Worm (Caenorhabditis elegans): ENCODE results near the gene xnd-1.
A peak's percentile ranks its signal among the peaks of the same experiment; 100 is the strongest.

xnd-1 gene

DNA sequence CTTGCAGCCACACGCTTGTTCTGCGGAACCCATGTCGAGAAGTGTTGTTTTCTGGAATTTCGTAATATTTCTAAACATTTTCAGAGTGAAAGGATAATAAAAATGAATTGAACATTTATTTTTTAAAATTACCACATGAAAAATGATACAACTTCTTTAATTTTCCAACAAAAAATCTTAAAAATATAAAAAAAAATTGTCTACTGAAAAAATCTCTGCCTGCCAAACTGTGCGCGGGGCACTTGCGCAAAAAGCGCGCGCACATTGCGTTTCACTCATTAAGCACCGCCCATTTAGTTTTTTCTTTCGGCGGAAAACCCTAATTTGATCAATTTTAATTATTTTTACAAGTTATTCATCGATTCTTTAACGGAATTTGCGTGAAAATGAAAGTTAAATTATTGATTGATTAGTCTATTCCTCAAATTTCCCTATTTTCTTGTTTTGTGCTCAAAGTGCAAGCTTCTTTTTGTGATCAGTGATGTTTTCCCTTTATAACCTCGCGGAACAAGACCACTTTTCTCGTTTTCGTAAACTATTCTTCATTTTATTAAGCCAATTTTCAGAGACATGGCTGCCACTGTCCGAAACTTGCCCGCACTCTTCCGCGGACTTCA is 49.3 kb upstream of the xnd-1 start, which contains the start of the genes nmad-1 and hach-1 (continued):
- TF ChIP-seq ztf-11 (tag; optimal IDR thresholded peaks at IDR 0.05), result peak in 1 of 2 experiments; percentile 76
- TF ChIP-seq nhr-28 (tag; optimal IDR thresholded peaks at IDR 0.05), result no peak
- TF ChIP-seq mef-2 (tag; optimal IDR thresholded peaks at IDR 0.05), result no peak
- TF ChIP-seq vab-15 (tag; optimal IDR thresholded peaks at IDR 0.05), result peak; percentile 7
- peak; percentile 85 for TF ChIP-seq nhr-19 (GFP tag; conservative IDR thresholded peaks at IDR 0.05)
- peak; percentile 70 for TF ChIP-seq egl-13 (tag; optimal IDR thresholded peaks at IDR 0.05)
- peak; percentile 44 to 64 for TF ChIP-seq lin-35 (GFP tag; optimal IDR thresholded peaks at IDR 0.05)
- peak; percentile 56 to 74 for TF ChIP-seq efl-1 (optimal IDR thresholded peaks at IDR 0.05)
- TF ChIP-seq efl-1 (GFP tag; optimal IDR thresholded peaks at IDR 0.05 in 1 of 2), result peak; percentile 46 to 97
- peak; percentile 59 for TF ChIP-seq sox-4 (tag; optimal IDR thresholded peaks at IDR 0.05)
- TF ChIP-seq skn-1 (tag; optimal IDR thresholded peaks at IDR 0.05), result peak; percentile 52
- TF ChIP-seq F16B12.6 (tag; optimal IDR thresholded peaks at IDR 0.05), result peak; percentile 24
- no peak for TF ChIP-seq ces-1 (GFP tag; optimal IDR thresholded peaks at IDR 0.05)
- TF ChIP-seq ceh-82 (tag; optimal IDR thresholded peaks at IDR 0.05), result peak; percentile 42 to 81 (median 63)
- TF ChIP-seq jun-1 (tag; optimal IDR thresholded peaks at IDR 0.05), result no peak
- peak; percentile 64 for TF ChIP-seq elt-2 (tag; optimal IDR thresholded peaks at IDR 0.05)
- no peak for TF ChIP-seq C34B4.2 (tag; optimal IDR thresholded peaks at IDR 0.05)
- TF ChIP-seq ets-5 (GFP tag; IDR thresholded peaks at IDR 0.05), result no peak
- TF ChIP-seq nhr-12 (tag; optimal IDR thresholded peaks at IDR 0.05), result no peak
- TF ChIP-seq egl-27 (tag; optimal IDR thresholded peaks at IDR 0.05), result no peak
- peak; percentile 53; the same call in 1 of the 2 replicates for TF ChIP-seq isw-1 (GFP tag; IDR thresholded peaks at IDR 0.05)
- peak; percentile 84 for TF ChIP-seq swsn-7 (tag; optimal IDR thresholded peaks at IDR 0.05)
- TF ChIP-seq ztf-4 (tag; optimal IDR thresholded peaks at IDR 0.05), result peak; percentile 63
- peak; percentile 89 for TF ChIP-seq snu-23 (GFP tag; optimal IDR thresholded peaks at IDR 0.05)
- peak in 1 of 6 experiments; percentile 61 for TF ChIP-seq elt-3 (tag; optimal IDR thresholded peaks at IDR 0.05)
- no peak for TF ChIP-seq nhr-11 (tag; optimal IDR thresholded peaks at IDR 0.05)
- peak; percentile 90 for TF ChIP-seq nhr-20 (tag; optimal IDR thresholded peaks at IDR 0.05)
- TF ChIP-seq mep-1 (tag; optimal IDR thresholded peaks at IDR 0.05), result peak; percentile 75
- peak; percentile 72 for TF ChIP-seq tbx-2 (tag; optimal IDR thresholded peaks at IDR 0.05)
- TF ChIP-seq nhr-85 (tag), result peak; percentile 89
- TF ChIP-seq lir-3 (tag; optimal IDR thresholded peaks at IDR 0.05; ENCODE audit: poor library complexity), result peak; percentile 67
- peak; percentile 68 for TF ChIP-seq unc-86 (tag; optimal IDR thresholded peaks at IDR 0.05)
- no peak for TF ChIP-seq ceh-90 (tag; optimal IDR thresholded peaks at IDR 0.05)
- TF ChIP-seq ceh-88 (GFP tag; IDR thresholded peaks at IDR 0.05), result no peak; the same call in 1 of the 2 replicates

- TF ChIP-seq nhr-85 (tag) (peak; percentile 1), rnt-1 (tag; optimal IDR thresholded peaks at IDR 0.05) (no peak)
Measured at ce11 chrIII:5557246-5557819, 46.9 kb upstream of the xnd-1 start, which contains the start of gene rpc-2. TSS of gene rpc-2 (plus strand) at chrIII:5557365.

DNA sequence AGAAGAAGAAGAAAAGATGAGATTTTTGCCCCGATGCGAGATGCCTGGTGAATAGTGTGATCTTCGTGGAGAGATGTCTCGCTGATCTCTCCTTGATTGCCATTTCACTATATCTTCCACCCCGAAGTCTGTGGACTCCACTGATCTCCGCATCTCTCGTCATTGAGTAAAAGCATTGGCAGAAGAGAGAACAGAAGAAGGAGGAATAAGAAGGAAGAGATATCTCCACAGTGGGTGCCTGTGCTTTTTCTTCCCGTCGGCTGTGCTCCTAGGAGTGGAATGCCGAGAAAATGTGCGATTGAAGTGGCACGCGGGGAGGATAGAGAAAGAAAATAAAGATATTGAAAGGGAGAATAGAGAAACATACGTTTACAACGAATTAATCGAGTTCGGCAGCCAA is 40.6 kb upstream of the xnd-1 start:
- TF ChIP-seq tlp-1 (tag; optimal IDR thresholded peaks at IDR 0.05) (no peak), blmp-1 (tag; optimal IDR thresholded peaks at IDR 0.05) (peak; percentile 20), dpl-1 (GFP tag; optimal IDR thresholded peaks at IDR 0.05) (no peak), ceh-88 (GFP tag; IDR thresholded peaks at IDR 0.05) (no peak), unc-62 (GFP tag; optimal IDR thresholded peaks at IDR 0.05) (no peak), jun-1 (tag; optimal IDR thresholded peaks at IDR 0.05) (no peak), lin-15B (tag; optimal IDR thresholded peaks at IDR 0.05) (no peak), rnt-1 (tag; optimal IDR thresholded peaks at IDR 0.05) (peak; percentile 54), nhr-71 (tag; optimal IDR thresholded peaks at IDR 0.05) (peak; percentile 69), nhr-20 (tag; optimal IDR thresholded peaks at IDR 0.05) (peak; percentile 24), nhr-19 (GFP tag; conservative IDR thresholded peaks at IDR 0.05) (peak; percentile 39), sptf-1 (tag; optimal IDR thresholded peaks at IDR 0.05) (no peak), tbx-2 (tag; optimal IDR thresholded peaks at IDR 0.05) (peak; percentile 31), C34B4.2 (tag; optimal IDR thresholded peaks at IDR 0.05) (no peak), efl-1 (optimal IDR thresholded peaks at IDR 0.05) (peak; percentile 11 to 19), efl-1 (GFP tag; optimal IDR thresholded peaks at IDR 0.05 in 1 of 2) (peak in 1 of 2 experiments; percentile 87), snu-23 (GFP tag; optimal IDR thresholded peaks at IDR 0.05) (peak; percentile 41), swsn-7 (tag; optimal IDR thresholded peaks at IDR 0.05) (peak; percentile 15), dsc-1 (tag; optimal IDR thresholded peaks at IDR 0.05) (peak; percentile 69), aha-1 (tag; optimal IDR thresholded peaks at IDR 0.05) (no peak), mep-1 (tag; optimal IDR thresholded peaks at IDR 0.05) (peak; percentile 12), unc-30 (tag; optimal IDR thresholded peaks at IDR 0.05) (no peak), lin-14 (GFP tag; optimal IDR thresholded peaks at IDR 0.05) (peak; percentile 75), nhr-77 (tag; optimal IDR thresholded peaks at IDR 0.05) (peak; percentile 51)
